Fruit fly (Drosophila melanogaster): Measurements from ENCODE around the gene Slc25A46b.

The Slc25A46b gene

DNA sequence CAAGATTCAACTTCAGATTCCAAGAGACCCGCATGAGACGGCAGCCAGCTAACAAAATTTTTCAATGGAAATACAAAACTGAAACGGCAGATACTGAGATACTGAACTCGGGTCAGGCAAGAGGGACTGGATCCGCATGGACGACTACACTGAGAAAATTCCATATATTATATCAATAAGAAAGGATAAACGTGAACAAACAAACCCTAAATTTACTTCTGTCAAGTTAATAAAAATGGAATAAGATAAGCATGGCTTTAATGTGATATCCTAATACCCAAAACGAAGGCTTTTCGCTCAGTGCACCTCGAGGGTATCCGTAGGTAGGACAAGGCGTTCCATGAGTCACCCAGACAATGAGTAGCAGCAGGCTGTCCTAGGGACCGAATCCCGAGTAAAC lies 48.9 kb downstream of the Slc25A46b start (continued):
- TF ChIP-seq CG34376 (GFP tag; optimal IDR thresholded peaks at IDR 0.05) (no peak), ash1 (GFP tag; optimal IDR thresholded peaks at IDR 0.05) (peak; percentile 53), Ptx1 (GFP tag; IDR thresholded peaks at IDR 0.05) (peak; percentile 81), tap (tag; optimal IDR thresholded peaks at IDR 0.05) (peak; percentile 48), trem (tag; optimal IDR thresholded peaks at IDR 0.05) (peak; percentile 84), HLHmδ (GFP tag; optimal IDR thresholded peaks at IDR 0.05) (no peak), chif (GFP tag; optimal IDR thresholded peaks at IDR 0.05) (peak; percentile 86 to 95), ssp (GFP tag; IDR thresholded peaks at IDR 0.05) (peak; percentile 66), H15 (GFP tag; IDR thresholded peaks at IDR 0.05) (peak; percentile 66; the same call in 2 of the 3 replicates), Xrp1 (GFP tag; IDR thresholded peaks at IDR 0.05) (peak; percentile 96), CHES-1-like (GFP tag; optimal IDR thresholded peaks at IDR 0.05) (peak; percentile 83), insv (GFP tag; optimal IDR thresholded peaks at IDR 0.05) (no peak), CG8281 (tag; optimal IDR thresholded peaks at IDR 0.05) (peak; percentile 54), Elba2 (GFP tag; optimal IDR thresholded peaks at IDR 0.05) (peak; percentile 76), tio (GFP tag; optimal IDR thresholded peaks at IDR 0.05) (peak; percentile 86), CG8944 (GFP tag; optimal IDR thresholded peaks at IDR 0.05) (peak; percentile 83), Gug (GFP tag; IDR thresholded peaks at IDR 0.05) (peak; percentile 77), zf30C (GFP tag; optimal IDR thresholded peaks at IDR 0.05) (peak; percentile 98), CG11560 (tag; IDR thresholded peaks at IDR 0.05) (peak; percentile 62; the same call in 2 of the 3 replicates), Hand (GFP tag; optimal IDR thresholded peaks at IDR 0.05) (no peak), croc (GFP tag; conservative IDR thresholded peaks at IDR 0.05) (peak; percentile 85), slbo (GFP tag; IDR thresholded peaks at IDR 0.05) (peak; percentile 82), ewg (GFP tag; optimal IDR thresholded peaks at IDR 0.05) (peak; percentile 64), Atf6 (GFP tag; IDR thresholded peaks at IDR 0.05) (peak; percentile 62), tgo (GFP tag; IDR thresholded peaks at IDR 0.05) (peak; percentile 78), fu2 (GFP tag; optimal IDR thresholded peaks at IDR 0.05) (peak; percentile 76), E2f1 (GFP tag; IDR thresholded peaks at IDR 0.05) (peak; percentile 82), CG5245 (GFP tag; optimal IDR thresholded peaks at IDR 0.05) (peak; percentile 89), Opbp (GFP tag; IDR thresholded peaks at IDR 0.05; ENCODE audit: partially characterized antibody) (no peak), CG18476 (GFP tag; optimal IDR thresholded peaks at IDR 0.05) (peak; percentile 78), nom (GFP tag; optimal IDR thresholded peaks at IDR 0.05) (peak; percentile 82), lab (GFP tag; optimal IDR thresholded peaks at IDR 0.05) (peak; percentile 84), crp (GFP tag; optimal IDR thresholded peaks at IDR 0.05) (peak in 1 of 2 experiments; percentile 35), CG6254 (GFP tag; optimal IDR thresholded peaks at IDR 0.05) (peak; percentile 75), CG3995 (GFP tag; optimal IDR thresholded peaks at IDR 0.05) (no peak), Oli (tag; optimal IDR thresholded peaks at IDR 0.05) (peak; percentile 80), CG33557 (GFP tag; optimal IDR thresholded peaks at IDR 0.05) (peak; percentile 88), stwl (tag; optimal IDR thresholded peaks at IDR 0.05) (peak; percentile 71), dysf (GFP tag; IDR thresholded peaks at IDR 0.05) (peak; percentile 77), emc (GFP tag; optimal IDR thresholded peaks at IDR 0.05) (peak; percentile 58), bigmax (GFP tag; optimal IDR thresholded peaks at IDR 0.05) (no peak), CG6813 (GFP tag; optimal IDR thresholded peaks at IDR 0.05) (peak; percentile 84), Usf (GFP tag; optimal IDR thresholded peaks at IDR 0.05) (peak; percentile 89), CG15269 (tag; optimal IDR thresholded peaks at IDR 0.05) (peak; percentile 76), CG10147 (GFP tag; optimal IDR thresholded peaks at IDR 0.05) (peak; percentile 42), pzg (GFP tag; optimal IDR thresholded peaks at IDR 0.05) (no peak), sc (optimal IDR thresholded peaks at IDR 0.05) (no peak), sc (GFP tag; optimal IDR thresholded peaks at IDR 0.05) (peak; percentile 70), run (tag; optimal IDR thresholded peaks at IDR 0.05) (no peak), Neu2 (GFP tag; optimal IDR thresholded peaks at IDR 0.05; ENCODE audit: borderline replicate concordance) (peak; percentile 73)

Data from whole organism, embryonic.